Worm (Caenorhabditis elegans) whole organism, L2 larva: ENCODE results near the gene srh-120.

Experiments
- aly-2 ChIP-seq: fragments of 150-350 bp; optimal IDR thresholded peaks from 2 replicates; lab custom pipeline; 2014; ENCODE audit warnings: missing biosample characterization, missing genetic modification characterization
- ama-1 ChIP-seq: fragments of 150-350 bp; optimal IDR thresholded peaks from 2 replicates; lab custom pipeline; 2018; ENCODE audit warnings: inconsistent platforms
- egl-27 ChIP-seq: sonication (generic microtip); optimal IDR thresholded peaks from 3 replicates; lab custom pipeline; 2017; ENCODE audit warnings: missing biosample characterization, missing genetic modification reagents, missing genetic modification characterization
- lin-39 ChIP-seq: fragments of 150-350 bp; optimal IDR thresholded peaks from 2 replicates; lab custom pipeline; 2014; ENCODE audit warnings: missing biosample characterization, missing genetic modification reagents, missing genetic modification characterization
- nhr-77 ChIP-seq: fragments of 150-350 bp; optimal IDR thresholded peaks from 2 replicates; lab custom pipeline; 2014; ENCODE audit warnings: missing biosample characterization, missing genetic modification characterization
- skn-1 ChIP-seq: sonication (generic microtip); optimal IDR thresholded peaks from 2 replicates; lab custom pipeline; 2017; ENCODE audit warnings: missing biosample characterization, missing genetic modification characterization
- snpc-4 ChIP-seq: fragments of 150-350 bp; optimal IDR thresholded peaks from 2 replicates; lab custom pipeline; 2014; ENCODE audit warnings: missing biosample characterization, missing genetic modification characterization
- unc-39 ChIP-seq: fragments of 150-350 bp; optimal IDR thresholded peaks from 2 replicates; lab custom pipeline; 2014; ENCODE audit warnings: missing biosample characterization, missing genetic modification characterization
- unc-55 ChIP-seq: fragments of 150-350 bp; sonication (generic microtip); optimal IDR thresholded peaks from 3 replicates; lab custom pipeline; 2014; ENCODE audit warnings: missing biosample characterization, missing genetic modification reagents, missing genetic modification characterization
- unc-62 ChIP-seq: fragments of 150-350 bp; optimal IDR thresholded peaks from 2 replicates; lab custom pipeline; 2014; ENCODE audit warnings: missing biosample characterization, missing genetic modification reagents, missing genetic modification characterization
- zag-1 ChIP-seq: fragments of 150-350 bp; optimal IDR thresholded peaks from 2 replicates; lab custom pipeline; 2014; ENCODE audit warnings: missing biosample characterization, missing genetic modification characterization

- no peak for TF ChIP-seq skn-1 (tag; lab: Kevin White, UChicago)
- no peak for TF ChIP-seq nhr-77 (tag; lab: Kevin White, UChicago)
- no peak for TF ChIP-seq unc-55 (GFP tag; lab: Kevin White, UChicago)
- TF ChIP-seq unc-62 (GFP tag; lab: Kevin White, UChicago): no peak
- TF ChIP-seq egl-27 (tag; lab: Kevin White, UChicago): no peak
- no peak for TF ChIP-seq ama-1 (lab: Kevin White, UChicago)
- no peak for TF ChIP-seq unc-39 (tag; lab: Kevin White, UChicago)
- TF ChIP-seq aly-2 (tag; lab: Kevin White, UChicago): no peak
- no peak for TF ChIP-seq snpc-4 (tag; lab: Kevin White, UChicago)
- TF ChIP-seq zag-1 (tag; lab: Kevin White, UChicago): no peak
- no peak for TF ChIP-seq lin-39 (tag; lab: Kevin White, UChicago)
These were observed 21.4 kb downstream of the srh-120 start, which contains the start of gene clc-21 for ce11 chrV:17416833-17417232.
